Worm (Caenorhabditis elegans) whole organism, L4/young adult: ENCODE data around the gene Y39A1A.3.

Source experiments
- W03F9.2 ChIP-seq: fragments of 150-350 bp; optimal IDR thresholded peaks from 2 replicates; lab custom pipeline; 2014; ENCODE audit warnings: missing biosample characterization, missing genetic modification characterization
- dao-5 ChIP-seq: sonication (generic microtip); optimal IDR thresholded peaks from 2 replicates; lab custom pipeline; 2016; ENCODE audit warnings: missing genotype, missing genetic modification characterization, moderate library complexity, missing compliant biosample characterization
- him-1 ChIP-seq: sonication (generic microtip); optimal IDR thresholded peaks from 2 replicates; lab custom pipeline; 2016; ENCODE audit warnings: missing genotype, missing genetic modification reagents, missing genetic modification characterization, missing compliant biosample characterization

ce11 chrIII:10603248-10603647 lies 7.0 kb upstream of the Y39A1A.3 start, which contains the start of gene Y39A1A.2:
- TF ChIP-seq dao-5: no peak
- no peak for TF ChIP-seq him-1
- TF ChIP-seq W03F9.2 (tag; lab: Kevin White, UChicago): no peak
